Worm (Caenorhabditis elegans): Measurements from ENCODE around the gene pod-2.

Gene pod-2

ce11 chrII:1152732-1153131 is 16.1 kb downstream of the pod-2 start (continued):
- TF ChIP-seq cebp-2 (GFP tag; IDR thresholded peaks at IDR 0.05) (0 out of 2 replicates have a peak, but pooled peaks have one; percentile 12), snpc-1.3 (tag; optimal IDR thresholded peaks at IDR 0.05; ENCODE audit: insufficient read depth) (no peak)

ce11 chrII:1153299-1153698 is 16.7 kb downstream of the pod-2 start:
- TF ChIP-seq dox-1 (GFP tag; IDR thresholded peaks at IDR 0.05) (peak; percentile 41; the same call in 1 of the 2 replicates), mcd-1 (GFP tag; IDR thresholded peaks at IDR 0.05) (peak; percentile 41), madf-6 (GFP tag; IDR thresholded peaks at IDR 0.05) (peak; percentile 96), lsy-27 (tag; optimal IDR thresholded peaks at IDR 0.05; ENCODE audit: borderline replicate concordance, insufficient read depth) (no peak), ztf-22 (GFP tag; optimal IDR thresholded peaks at IDR 0.05) (no peak), madf-3 (GFP tag; IDR thresholded peaks at IDR 0.05) (0 out of 2 replicates have a peak, but pooled peaks have one; percentile 49), lsl-1 (GFP tag; optimal IDR thresholded peaks at IDR 0.05) (peak; percentile 44), attf-6 (GFP tag; IDR thresholded peaks at IDR 0.05) (no peak), efl-1 (GFP tag; optimal IDR thresholded peaks at IDR 0.05) (peak; percentile 23), madf-8 (GFP tag; conservative IDR thresholded peaks at IDR 0.05) (peak; percentile 89), xnd-1 (tag; optimal IDR thresholded peaks at IDR 0.05) (peak; percentile 71), C06A6.2 (GFP tag; conservative IDR thresholded peaks at IDR 0.05) (no peak), hsf-1 (GFP tag; IDR thresholded peaks at IDR 0.05) (peak; percentile 30; the same call in 1 of the 2 replicates)

- no peak for TF ChIP-seq snpc-4 (GFP tag; optimal IDR thresholded peaks at IDR 0.05)
- no peak for TF ChIP-seq snpc-4 (tag; optimal IDR thresholded peaks at IDR 0.05)
- no peak for TF ChIP-seq cebp-1 (GFP tag; IDR thresholded peaks at IDR 0.05)
- peak; percentile 76 for TF ChIP-seq cebp-1 (tag; optimal IDR thresholded peaks at IDR 0.05)
Measured at ce11 chrII:1157135-1157534, 20.6 kb downstream of the pod-2 start.

ce11 chrII:1159718-1160117 is 23.1 kb downstream of the pod-2 start:
- TF ChIP-seq egl-18 (GFP tag; IDR thresholded peaks at IDR 0.05) (no peak), nhr-80 (tag; optimal IDR thresholded peaks at IDR 0.05) (peak; percentile 80), cebp-1 (GFP tag; IDR thresholded peaks at IDR 0.05) (peak; percentile 75; the same call in 1 of the 2 replicates), cebp-1 (tag; optimal IDR thresholded peaks at IDR 0.05) (peak; percentile 83)

- TF ChIP-seq nhr-120 (GFP tag; IDR thresholded peaks at IDR 0.05) (no peak), cebp-2 (GFP tag; IDR thresholded peaks at IDR 0.05) (no peak), bed-1 (GFP tag; IDR thresholded peaks at IDR 0.05) (no peak)
Measured at ce11 chrII:1163275-1163674, 26.7 kb downstream of the pod-2 start, which contains the start of gene T23F4.2. Gene T23F4.2 (plus strand): TSS chrII:1163575.

- TF ChIP-seq F23B12.7 (tag; optimal IDR thresholded peaks at IDR 0.05; ENCODE audit: insufficient read depth): no peak
- TF ChIP-seq K11D2.4 (GFP tag; IDR thresholded peaks at IDR 0.05): no peak
- TF ChIP-seq ztf-3 (GFP tag; optimal IDR thresholded peaks at IDR 0.05): no peak
- no peak for TF ChIP-seq madf-10 (tag; optimal IDR thresholded peaks at IDR 0.05)
- no peak for TF ChIP-seq hmg-20 (GFP tag; IDR thresholded peaks at IDR 0.05)
- TF ChIP-seq rcor-1 (GFP tag; IDR thresholded peaks at IDR 0.05): no peak
- no peak for TF ChIP-seq let-607 (tag; optimal IDR thresholded peaks at IDR 0.05)
- no peak for TF ChIP-seq F49E8.2 (tag; optimal IDR thresholded peaks at IDR 0.05; ENCODE audit: insufficient read depth)
- no peak for TF ChIP-seq snpc-1.1 (tag; optimal IDR thresholded peaks at IDR 0.05; ENCODE audit: insufficient read depth)
- no peak for TF ChIP-seq nfya-1 (tag; optimal IDR thresholded peaks at IDR 0.05; ENCODE audit: borderline replicate concordance, insufficient read depth)
- no peak for TF ChIP-seq egl-18 (GFP tag; IDR thresholded peaks at IDR 0.05)
Measured at ce11 chrII:1170842-1171241, 34.3 kb downstream of the pod-2 start.

Data from whole organism, young adult.